Fruit fly (Drosophila melanogaster): ENCODE results near the gene Yod1.

dm6 chr3L:5176789-5177188, 43.1 kb downstream of the Yod1 start:
- TF ChIP-seq cg (GFP tag; optimal IDR thresholded peaks at IDR 0.05): no peak
- no peak for TF ChIP-seq Mes4 (GFP tag; optimal IDR thresholded peaks at IDR 0.05)
- TF ChIP-seq Atf-2 (GFP tag; optimal IDR thresholded peaks at IDR 0.05): no peak
- TF ChIP-seq crc (GFP tag; optimal IDR thresholded peaks at IDR 0.05): no peak
- TF ChIP-seq CG8290 (GFP tag; optimal IDR thresholded peaks at IDR 0.05): no peak
- TF ChIP-seq CG8290 (tag; optimal IDR thresholded peaks at IDR 0.05): no peak
- no peak for TF ChIP-seq Scr (GFP tag; IDR thresholded peaks at IDR 0.05; ENCODE audit: partially characterized antibody)
- no peak for TF ChIP-seq sna (GFP tag; IDR thresholded peaks at IDR 0.05; ENCODE audit: partially characterized antibody)
- TF ChIP-seq CG17359 (tag; optimal IDR thresholded peaks at IDR 0.05): no peak

Measured in whole organism, embryonic.